Fruit fly (Drosophila melanogaster): Measurements from ENCODE around the gene CG33796.

DNA sequence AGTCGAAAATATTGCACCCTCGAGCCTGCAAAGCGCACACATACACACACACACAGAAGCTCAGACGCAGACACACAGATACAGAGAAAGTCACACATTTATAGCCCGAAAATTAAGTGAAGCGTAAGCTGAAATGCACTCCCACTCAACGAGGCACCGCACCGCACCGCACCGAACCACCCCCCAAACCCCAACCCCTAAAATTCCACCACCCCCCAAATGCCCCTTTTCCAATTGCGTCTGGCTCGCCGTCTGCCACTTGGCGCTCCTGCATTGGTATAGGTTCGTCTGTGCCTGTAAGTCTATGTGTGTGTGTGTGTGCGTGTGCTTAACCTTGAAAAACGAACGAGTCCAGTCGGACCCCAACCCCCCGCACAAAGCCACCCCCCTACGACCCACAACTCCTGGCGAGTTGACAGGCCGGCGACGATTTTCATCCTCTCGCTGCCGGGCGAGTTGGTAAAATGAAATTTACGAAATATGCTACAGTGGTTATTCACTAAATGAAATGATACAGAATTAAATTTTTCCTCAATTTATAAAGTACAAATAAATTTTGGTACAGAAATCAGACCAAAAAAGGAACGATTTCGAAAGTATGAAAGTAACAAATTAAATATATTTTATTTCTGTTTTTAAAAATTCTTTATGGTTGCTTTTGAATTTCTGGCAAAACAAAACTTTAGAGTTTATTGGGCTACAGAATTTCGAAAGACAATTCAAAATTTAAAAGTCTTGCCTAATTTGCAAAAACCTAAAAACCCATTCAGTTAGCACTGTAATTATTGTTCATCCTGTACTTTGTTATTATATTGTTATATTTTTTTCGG lies 12.9 kb upstream of the CG33796 start:
- no peak for TF ChIP-seq usp (GFP tag; optimal IDR thresholded peaks at IDR 0.05)
- TF ChIP-seq psq (optimal IDR thresholded peaks at IDR 0.05), result no peak
- TF ChIP-seq Dll (optimal IDR thresholded peaks at IDR 0.05), result no peak
- TF ChIP-seq CG8478 (optimal IDR thresholded peaks at IDR 0.05), result no peak

All from whole organism.